Fruit fly (Drosophila melanogaster) whole organism, embryonic: ENCODE measurements around the gene Syx13.

ENCODE experiments used
- BEAF-32 ChIP-seq: fragments of 200-800 bp; sonication (Bioruptor generic); optimal IDR thresholded peaks from 3 replicates; lab custom pipeline; 2017; ENCODE audit warnings: missing biosample characterization, missing genetic modification characterization, mild to moderate bottlenecking, moderate library complexity, missing genetic modification reagents
- CG10267 ChIP-seq: fragments of 200-800 bp; sonication (Bioruptor generic); optimal IDR thresholded peaks from 2 replicates; lab custom pipeline; 2018; ENCODE audit warnings: missing biosample characterization, mild to moderate bottlenecking, missing genetic modification characterization, moderate library complexity
- CG14965 ChIP-seq: fragments of 200-800 bp; sonication (Bioruptor generic); optimal IDR thresholded peaks from 2 replicates; lab custom pipeline; 2016; ENCODE audit warnings: missing biosample characterization, missing genetic modification characterization, borderline replicate concordance
- CG1603 ChIP-seq: fragments of 200-800 bp; sonication (Bioruptor generic); optimal IDR thresholded peaks from 2 replicates; lab custom pipeline; 2019; ENCODE audit warnings: missing biosample characterization, mild to moderate bottlenecking, missing genetic modification characterization, moderate library complexity
- CG1647 ChIP-seq: fragments of 200-800 bp; sonication (Bioruptor generic); optimal IDR thresholded peaks from 3 replicates; lab custom pipeline; 2016; ENCODE audit warnings: missing biosample characterization, missing genetic modification characterization
- CG17328 ChIP-seq: fragments of 200-800 bp; sonication (Bioruptor generic); IDR thresholded peaks from 2 replicates; pipeline ENCODE4 v1.3.6; 2022; ENCODE audit warnings: missing biosample characterization, missing genetic modification characterization
- CG18476 ChIP-seq: fragments of 200-800 bp; sonication (Bioruptor generic); optimal IDR thresholded peaks from 2 replicates; lab custom pipeline; 2016; ENCODE audit warnings: missing biosample characterization, mild to moderate bottlenecking, missing genetic modification characterization
- CG2120 ChIP-seq: fragments of 200-800 bp; sonication (Bioruptor generic); optimal IDR thresholded peaks from 3 replicates; lab custom pipeline; 2016; ENCODE audit warnings: missing biosample characterization, missing genetic modification characterization
- CG33213 ChIP-seq: fragments of 200-800 bp; sonication (Bioruptor generic); optimal IDR thresholded peaks from 3 replicates; lab custom pipeline; 2016; ENCODE audit warnings: missing biosample characterization, missing genetic modification characterization
- CG4404 ChIP-seq: fragments of 200-800 bp; sonication (Bioruptor generic); IDR thresholded peaks from 2 replicates; pipeline ENCODE4 v1.3.6; 2022; ENCODE audit warnings: missing biosample characterization, missing genetic modification characterization
- CG4424 ChIP-seq: fragments of 200-800 bp; sonication (Bioruptor generic); optimal IDR thresholded peaks from 3 replicates; lab custom pipeline; 2016; ENCODE audit warnings: missing biosample characterization, missing genetic modification characterization
- CG6175 ChIP-seq: fragments of 200-800 bp; sonication (Bioruptor generic); IDR thresholded peaks from 3 replicates; pipeline ENCODE4 v1.3.6; 2022; ENCODE audit warnings: missing biosample characterization, missing genetic modification characterization
- CG7786 ChIP-seq: fragments of 200-800 bp; sonication (Bioruptor generic); optimal IDR thresholded peaks from 2 replicates; lab custom pipeline; 2016; ENCODE audit warnings: missing biosample characterization, missing genetic modification characterization
- CG7839 ChIP-seq: fragments of 200-800 bp; sonication (Bioruptor generic); optimal IDR thresholded peaks from 3 replicates; lab custom pipeline; 2018; ENCODE audit warnings: missing biosample characterization, mild to moderate bottlenecking, missing genetic modification characterization, moderate library complexity
- CG7928 ChIP-seq: fragments of 200-800 bp; sonication (Bioruptor generic); optimal IDR thresholded peaks from 2 replicates; lab custom pipeline; 2017; ENCODE audit warnings: missing biosample characterization, mild to moderate bottlenecking, missing genetic modification characterization
- CG9727 ChIP-seq: fragments of 200-800 bp; sonication (Bioruptor generic); optimal IDR thresholded peaks from 3 replicates; lab custom pipeline; 2017; ENCODE audit warnings: missing biosample characterization, mild to moderate bottlenecking, missing genetic modification characterization
- CoRest ChIP-seq: fragments of 200-800 bp; sonication (Bioruptor generic); optimal IDR thresholded peaks from 3 replicates; lab custom pipeline; 2018; ENCODE audit warnings: missing biosample characterization, mild to moderate bottlenecking, missing genetic modification characterization, moderate library complexity
- D19A ChIP-seq: fragments of 200-800 bp; optimal IDR thresholded peaks from 3 replicates; lab custom pipeline; 2019; ENCODE audit warnings: missing biosample characterization, mild to moderate bottlenecking, missing genetic modification characterization, moderate library complexity
- Dad ChIP-seq: fragments of 200-800 bp; sonication (Bioruptor generic); optimal IDR thresholded peaks from 3 replicates; lab custom pipeline; 2016; ENCODE audit warnings: missing biosample characterization, missing genetic modification characterization
- Doc3 ChIP-seq: fragments of 200-800 bp; sonication (Bioruptor generic); IDR thresholded peaks from 3 replicates; pipeline ENCODE4 v1.3.6; 2022; ENCODE audit warnings: missing biosample characterization, missing genetic modification characterization; ENCODE audit not compliant: partially characterized antibody
- Ets97D ChIP-seq: fragments of 200-800 bp; sonication (Bioruptor generic); optimal IDR thresholded peaks from 3 replicates; lab custom pipeline; 2016; ENCODE audit warnings: missing biosample characterization, missing genetic modification characterization
- GATAe ChIP-seq: fragments of 200-800 bp; sonication (Bioruptor generic); conservative IDR thresholded peaks from 2 replicates; pipeline ENCODE4 v1.3.6; 2022; ENCODE audit warnings: missing biosample characterization, missing genetic modification characterization
- HLH4C ChIP-seq: fragments of 200-800 bp; sonication (Bioruptor generic); IDR thresholded peaks from 3 replicates; pipeline ENCODE4 v1.3.6; 2022; ENCODE audit warnings: missing biosample characterization, missing genetic modification characterization; ENCODE audit not compliant: partially characterized antibody
- Hr3 ChIP-seq: fragments of 200-800 bp; sonication (Bioruptor generic); optimal IDR thresholded peaks from 3 replicates; lab custom pipeline; 2016; ENCODE audit warnings: missing biosample characterization, missing genetic modification characterization
- MBD-R2 ChIP-seq: fragments of 200-800 bp; sonication (Bioruptor generic); IDR thresholded peaks from 2 replicates; pipeline ENCODE4 v1.3.6; 2022; ENCODE audit warnings: missing biosample characterization, missing genetic modification characterization
- Opbp ChIP-seq: fragments of 200-800 bp; sonication (Bioruptor generic); IDR thresholded peaks from 3 replicates; pipeline ENCODE4 v1.3.6; 2022; ENCODE audit warnings: missing biosample characterization, missing genetic modification characterization; ENCODE audit not compliant: partially characterized antibody
- Optix ChIP-seq: fragments of 200-800 bp; sonication (Bioruptor generic); IDR thresholded peaks from 3 replicates; pipeline ENCODE4 v1.3.6; 2022; ENCODE audit warnings: missing biosample characterization, missing genetic modification characterization
- abd-A ChIP-seq: fragments of 200-800 bp; sonication (Bioruptor generic); optimal IDR thresholded peaks from 3 replicates; lab custom pipeline; 2019; ENCODE audit warnings: missing biosample characterization, mild to moderate bottlenecking, missing genetic modification characterization, moderate library complexity
- ap ChIP-seq: fragments of 200-800 bp; sonication (Bioruptor generic); IDR thresholded peaks from 2 replicates; pipeline ENCODE4 v1.3.6; 2022; ENCODE audit warnings: missing biosample characterization, missing genetic modification characterization
- ato ChIP-seq: fragments of 200-800 bp; sonication (Bioruptor generic); IDR thresholded peaks from 2 replicates; pipeline ENCODE4 v1.3.6; 2022; ENCODE audit warnings: missing biosample characterization, missing genetic modification characterization; ENCODE audit not compliant: partially characterized antibody
- dmrt11E ChIP-seq: fragments of 200-800 bp; sonication (Bioruptor generic); optimal IDR thresholded peaks from 3 replicates; lab custom pipeline; 2018; ENCODE audit warnings: missing biosample characterization, mild to moderate bottlenecking, missing genetic modification characterization, moderate library complexity
- gem ChIP-seq: fragments of 200-800 bp; sonication (Bioruptor generic); optimal IDR thresholded peaks from 2 replicates; lab custom pipeline; 2019; ENCODE audit warnings: missing biosample characterization, mild to moderate bottlenecking, missing genetic modification characterization, moderate library complexity
- hkb ChIP-seq, 2 experiments: fragments of 200-800 bp in 1 of 2; fragments of >200 bp in 1 of 2; sonication (Bioruptor generic) in 1 of 2; IDR thresholded peaks in 1 of 2; optimal IDR thresholded peaks in 1 of 2; 2 replicates each; pipeline versions ENCODE4 v1.3.6 to Lab custom; 2017 to 2022; ENCODE audit warnings: missing biosample characterization in 1 of 2, missing genetic modification characterization in 1 of 2
- ind ChIP-seq: fragments of 200-800 bp; sonication (Bioruptor generic); optimal IDR thresholded peaks from 3 replicates; lab custom pipeline; 2016; ENCODE audit warnings: missing biosample characterization, missing genetic modification characterization
- otp ChIP-seq: fragments of 200-800 bp; sonication (Bioruptor generic); IDR thresholded peaks from 3 replicates; pipeline ENCODE4, ENCODE4 v1.3.6; 2022; ENCODE audit warnings: missing biosample characterization, missing genetic modification characterization
- pan ChIP-seq, 4 experiments: fragments of >200 bp in 3 of 4; fragments of 200-800 bp in 1 of 4; sonication (Bioruptor generic) in 1 of 4; optimal IDR thresholded peaks in 3 of 4; IDR thresholded peaks in 1 of 4; 2 replicates each; pipeline versions ENCODE4 v1.3.6 to Lab custom; 2017 to 2022; ENCODE audit warnings: missing biosample characterization in 2 of 4, missing genetic modification characterization in 2 of 4, mixed read lengths in 1 of 4
- pfk ChIP-seq: fragments of 200-800 bp; sonication (Bioruptor generic); optimal IDR thresholded peaks from 2 replicates; lab custom pipeline; 2018; ENCODE audit warnings: missing biosample characterization, mild to moderate bottlenecking, missing genetic modification characterization, moderate library complexity
- phol ChIP-seq: fragments of 200-800 bp; sonication (Bioruptor generic); optimal IDR thresholded peaks from 3 replicates; lab custom pipeline; 2018; ENCODE audit warnings: missing biosample characterization, mild to moderate bottlenecking, missing genetic modification characterization, moderate library complexity
- pnt ChIP-seq: fragments of 200-800 bp; sonication (Bioruptor generic); optimal IDR thresholded peaks from 3 replicates; lab custom pipeline; 2016; ENCODE audit warnings: missing biosample characterization, missing genetic modification characterization
- prd ChIP-seq, 3 experiments: fragments of >200 bp in 2 of 3; fragments of 200-800 bp in 1 of 3; sonication (Bioruptor generic) in 1 of 3; optimal IDR thresholded peaks in 2 of 3; IDR thresholded peaks in 1 of 3; 2 replicates in 2 of 3; 3 replicates in 1 of 3; pipeline versions ENCODE4 v1.3.6 to Lab custom; 2017 to 2022; ENCODE audit warnings: missing biosample characterization in 1 of 3, missing genetic modification characterization in 1 of 3
- psq ChIP-seq: fragments of 200-800 bp; sonication (Bioruptor generic); optimal IDR thresholded peaks from 2 replicates; lab custom pipeline; 2017; ENCODE audit warnings: missing biosample characterization, missing genetic modification characterization
- pum ChIP-seq: fragments of 200-800 bp; sonication (Bioruptor generic); optimal IDR thresholded peaks from 2 replicates; lab custom pipeline; 2016; ENCODE audit warnings: missing biosample characterization, missing genetic modification characterization
- row ChIP-seq: fragments of 200-800 bp; sonication (Bioruptor generic); IDR thresholded peaks from 3 replicates; pipeline ENCODE4 v1.3.6; 2022; ENCODE audit warnings: missing biosample characterization, missing genetic modification characterization
- tap ChIP-seq: fragments of 200-800 bp; optimal IDR thresholded peaks from 3 replicates; lab custom pipeline; 2019; ENCODE audit warnings: missing biosample characterization, mild to moderate bottlenecking, missing genetic modification characterization, moderate library complexity
- tin ChIP-seq: fragments of 200-800 bp; sonication (Bioruptor generic); optimal IDR thresholded peaks from 3 replicates; lab custom pipeline; 2016; ENCODE audit warnings: missing biosample characterization, missing genetic modification characterization
- twi ChIP-seq: fragments of 200-800 bp; optimal IDR thresholded peaks from 2 replicates; lab custom pipeline; 2019; ENCODE audit warnings: missing biosample characterization, mild to moderate bottlenecking, missing genetic modification characterization, moderate library complexity
- wek ChIP-seq: fragments of 200-800 bp; sonication (Bioruptor generic); optimal IDR thresholded peaks from 3 replicates; lab custom pipeline; 2018; ENCODE audit warnings: missing biosample characterization, mild to moderate bottlenecking, missing genetic modification characterization, moderate library complexity
- zfh2 ChIP-seq: fragments of 200-800 bp; sonication (Bioruptor generic); optimal IDR thresholded peaks from 2 replicates; lab custom pipeline; 2016; ENCODE audit warnings: missing biosample characterization, missing genetic modification characterization

Gene Syx13

DNA sequence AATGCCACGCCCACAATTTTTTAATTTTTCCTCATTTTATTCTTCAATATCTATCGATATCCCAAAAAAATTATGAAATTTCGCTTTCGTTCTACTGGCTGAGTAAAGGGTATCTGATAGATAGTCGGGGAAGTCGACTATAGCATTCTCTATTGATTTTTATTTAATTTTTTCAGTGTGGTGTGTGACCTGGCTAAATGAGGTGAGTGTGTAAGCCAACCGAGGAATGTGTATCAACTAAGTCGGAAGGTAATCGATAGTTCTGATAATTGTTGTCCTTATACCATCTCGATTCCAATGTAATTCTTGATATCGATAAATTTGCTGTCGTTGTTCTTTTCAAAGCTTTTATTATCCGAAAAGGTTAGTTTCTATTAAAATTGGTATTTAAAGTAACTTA lies 37.7 kb upstream of the Syx13 start, which contains the start of gene CG11263 (continued):
- TF ChIP-seq Doc3 (GFP tag; lab: Robert Waterston, UW) (peak; percentile 71; the same call in 2 of the 3 replicates), CG7839 (peak; percentile 57), CG7786 (GFP tag; lab: Kevin White, UChicago) (peak; percentile 66), HLH4C (GFP tag; lab: Robert Waterston, UW) (peak; percentile 88), CG4404 (GFP tag; lab: Robert Waterston, UW) (no peak), CG1603 (tag; lab: Kevin White, UChicago) (peak; percentile 62), pum (GFP tag; lab: Kevin White, UChicago) (peak; percentile 24), abd-A (tag; lab: Kevin White, UChicago) (no peak), MBD-R2 (peak; percentile 64; the same call in 1 of the 2 replicates), CoRest (tag; lab: Kevin White, UChicago) (peak; percentile 61), ind (GFP tag; lab: Kevin White, UChicago) (peak; percentile 43), ap (GFP tag; lab: Robert Waterston, UW) (no peak), Opbp (peak; percentile 86), Optix (GFP tag; lab: Robert Waterston, UW) (no peak), otp (GFP tag; lab: Robert Waterston, UW) (no peak), CG4424 (peak; percentile 56), phol (tag; lab: Kevin White, UChicago) (peak; percentile 56), twi (no peak), CG7928 (GFP tag; lab: Kevin White, UChicago) (no peak), pan (optimal IDR thresholded peaks at IDR 0.05; lab: Kevin White, UChicago) (no peak), pan (GFP tag; optimal IDR thresholded peaks at IDR 0.05 in 1 of 2, IDR thresholded peaks at IDR 0.05 in 1 of 2) (peak in 1 of 2 experiments; percentile 42), GATAe (GFP tag; lab: Robert Waterston, UW) (no peak), Ets97D (GFP tag; lab: Kevin White, UChicago) (peak; percentile 84), psq (GFP tag; lab: Kevin White, UChicago) (peak; percentile 21), CG10267 (tag; lab: Kevin White, UChicago) (peak; percentile 46), CG6175 (GFP tag; lab: Robert Waterston, UW) (no peak), prd (optimal IDR thresholded peaks at IDR 0.05; lab: Kevin White, UChicago) (no peak), prd (GFP tag; IDR thresholded peaks at IDR 0.05; lab: Robert Waterston, UW) (peak; percentile 52; the same call in 1 of the 3 replicates), CG2120 (GFP tag; lab: Kevin White, UChicago) (peak; percentile 74), ato (GFP tag; lab: Robert Waterston, UW) (peak; percentile 90), zfh2 (peak; percentile 57), hkb (optimal IDR thresholded peaks at IDR 0.05; lab: Kevin White, UChicago) (no peak), hkb (GFP tag; IDR thresholded peaks at IDR 0.05; lab: Robert Waterston, UW) (peak; percentile 49; the same call in 1 of the 2 replicates), Hr3 (peak; percentile 39), BEAF-32 (peak; percentile 78), tap (tag; lab: Kevin White, UChicago) (no peak), dmrt11E (tag; lab: Kevin White, UChicago) (peak; percentile 1), CG14965 (GFP tag; lab: Kevin White, UChicago) (no peak), pfk (GFP tag; lab: Kevin White, UChicago) (no peak), gem (tag; lab: Kevin White, UChicago) (peak; percentile 64), CG1647 (GFP tag; lab: Kevin White, UChicago) (peak; percentile 58), CG17328 (GFP tag; lab: Robert Waterston, UW) (peak; percentile 11; the same call in 1 of the 2 replicates), pnt (GFP tag; lab: Kevin White, UChicago) (peak; percentile 12), D19A (tag; lab: Kevin White, UChicago) (peak; percentile 44), wek (GFP tag; lab: Kevin White, UChicago) (no peak), row (GFP tag; lab: Robert Waterston, UW) (peak; percentile 62), tin (GFP tag; lab: Kevin White, UChicago) (peak; percentile 62), CG18476 (peak; percentile 29), CG9727 (peak; percentile 39), Dad (GFP tag; lab: Kevin White, UChicago) (peak; percentile 25), CG33213 (peak; percentile 82)
